Fruit fly (Drosophila melanogaster): ENCODE measurements around the gene CG15695.

dm6 chr3R:20870736-20871135 lies 28.8 kb downstream of the CG15695 start, which contains the start of gene TotA:
- TF ChIP-seq usp (GFP tag; optimal IDR thresholded peaks at IDR 0.05) (no peak), psq (optimal IDR thresholded peaks at IDR 0.05) (no peak), CG8478 (optimal IDR thresholded peaks at IDR 0.05) (no peak)

All from whole organism.